Fruit fly (Drosophila melanogaster) whole organism, embryonic: ENCODE data around the gene CG34300.

Experiments used
- Atf3 ChIP-seq: fragments of 200-800 bp; sonication (Bioruptor generic); optimal IDR thresholded peaks from 3 replicates; lab custom pipeline; 2016; ENCODE audit warnings: missing biosample characterization, missing genetic modification characterization
- CG11093 ChIP-seq: fragments of 200-800 bp; sonication (Bioruptor generic); IDR thresholded peaks from 3 replicates; pipeline ENCODE4 v1.3.6; 2022; ENCODE audit warnings: missing biosample characterization, missing genetic modification characterization
- CG11247 ChIP-seq: fragments of 200-800 bp; sonication (Bioruptor generic); IDR thresholded peaks from 2 replicates; pipeline ENCODE4 v1.3.6; 2022; ENCODE audit warnings: missing biosample characterization, missing genetic modification characterization
- CG13424 ChIP-seq: fragments of 200-800 bp; sonication (Bioruptor generic); optimal IDR thresholded peaks from 2 replicates; lab custom pipeline; 2019; ENCODE audit warnings: missing biosample characterization, mild to moderate bottlenecking, missing genetic modification characterization, moderate library complexity
- CG15269 ChIP-seq: fragments of 200-800 bp; sonication (Bioruptor generic); optimal IDR thresholded peaks from 2 replicates; lab custom pipeline; 2018; ENCODE audit warnings: missing biosample characterization, mild to moderate bottlenecking, missing genetic modification characterization, moderate library complexity
- CG1529 ChIP-seq: fragments of 200-800 bp; sonication (Bioruptor generic); optimal IDR thresholded peaks from 3 replicates; lab custom pipeline; 2018; ENCODE audit warnings: missing biosample characterization, missing genetic modification characterization
- CG15479 ChIP-seq: fragments of 200-800 bp; sonication (Bioruptor generic); optimal IDR thresholded peaks from 3 replicates; lab custom pipeline; 2019; ENCODE audit warnings: missing biosample characterization, mild to moderate bottlenecking, missing genetic modification characterization, moderate library complexity
- CG2678 ChIP-seq: fragments of 200-800 bp; sonication (Bioruptor generic); optimal IDR thresholded peaks from 3 replicates; lab custom pipeline; 2019; ENCODE audit warnings: missing biosample characterization, mild to moderate bottlenecking, missing genetic modification characterization, moderate library complexity
- CG34422 ChIP-seq: fragments of 200-800 bp; sonication (Bioruptor generic); IDR thresholded peaks from 3 replicates; pipeline ENCODE4 v1.3.6; 2022; ENCODE audit warnings: missing biosample characterization, missing genetic modification characterization
- CG3726 ChIP-seq: fragments of 200-800 bp; sonication (Bioruptor generic); IDR thresholded peaks from 3 replicates; pipeline ENCODE4, ENCODE4 v1.3.6; 2022; ENCODE audit warnings: missing biosample characterization, missing genetic modification characterization
- CG3838 ChIP-seq: fragments of 200-800 bp; sonication (Bioruptor generic); optimal IDR thresholded peaks from 3 replicates; lab custom pipeline; 2016; ENCODE audit warnings: missing biosample characterization, missing genetic modification characterization
- CG43689 ChIP-seq: fragments of 200-800 bp; sonication (Bioruptor generic); IDR thresholded peaks from 2 replicates; pipeline ENCODE4 v1.3.6; 2022; ENCODE audit warnings: missing biosample characterization, missing genetic modification characterization
- CG4617 ChIP-seq: fragments of 200-800 bp; sonication (Bioruptor generic); optimal IDR thresholded peaks from 3 replicates; lab custom pipeline; 2016; ENCODE audit warnings: missing biosample characterization, missing genetic modification characterization, borderline replicate concordance
- CG6175 ChIP-seq: fragments of 200-800 bp; sonication (Bioruptor generic); IDR thresholded peaks from 3 replicates; pipeline ENCODE4 v1.3.6; 2022; ENCODE audit warnings: missing biosample characterization, missing genetic modification characterization
- CG6765 ChIP-seq: fragments of 200-800 bp; sonication (Bioruptor generic); optimal IDR thresholded peaks from 3 replicates; lab custom pipeline; 2017; ENCODE audit warnings: missing biosample characterization, mild to moderate bottlenecking, missing genetic modification characterization
- CG7271 ChIP-seq: fragments of 200-800 bp; sonication (Bioruptor generic); optimal IDR thresholded peaks from 2 replicates; lab custom pipeline; 2018; ENCODE audit warnings: missing biosample characterization, mild to moderate bottlenecking, missing genetic modification characterization, moderate library complexity
- CG8089 ChIP-seq: fragments of 200-800 bp; sonication (Bioruptor generic); optimal IDR thresholded peaks from 3 replicates; lab custom pipeline; 2016; ENCODE audit warnings: missing biosample characterization, missing genetic modification characterization
- Dll ChIP-seq: fragments of 200-800 bp; sonication (Bioruptor generic); IDR thresholded peaks from 4 replicates; pipeline ENCODE4 v1.3.6; 2022; ENCODE audit warnings: missing biosample characterization, missing genetic modification characterization; ENCODE audit not compliant: partially characterized antibody
- Doc2 ChIP-seq: fragments of 200-800 bp; sonication (Bioruptor generic); IDR thresholded peaks from 2 replicates; pipeline ENCODE4 v1.3.6; 2022; ENCODE audit warnings: missing biosample characterization, missing genetic modification characterization
- E2f2 ChIP-seq: fragments of 200-800 bp; sonication (Bioruptor generic); IDR thresholded peaks from 2 replicates; pipeline ENCODE4 v1.3.6; 2022; ENCODE audit warnings: missing biosample characterization, missing genetic modification characterization
- Eip74EF ChIP-seq, 2 experiments: fragments of 200-800 bp in 1 of 2; fragments of >200 bp in 1 of 2; sonication (Bioruptor generic) in 1 of 2; optimal IDR thresholded peaks; 2 replicates each; lab custom pipeline; 2017 to 2019; ENCODE audit warnings: missing biosample characterization in 2 of 2, missing genetic modification characterization in 2 of 2, mild to moderate bottlenecking in 1 of 2, moderate library complexity in 1 of 2
- Ets65A ChIP-seq: fragments of 200-800 bp; sonication (Bioruptor generic); peaks from one replicate; lab custom pipeline; 2016; ENCODE audit warnings: missing biosample characterization, missing genetic modification characterization
- H2.0 ChIP-seq: fragments of 200-800 bp; sonication (Bioruptor generic); IDR thresholded peaks from 2 replicates; pipeline ENCODE4 v1.3.6; 2022; ENCODE audit warnings: missing biosample characterization, missing genetic modification characterization
- Hr78 ChIP-seq, 2 experiments: fragments of 200-800 bp in 1 of 2; fragments of >200 bp in 1 of 2; sonication (Bioruptor generic) in 1 of 2; optimal IDR thresholded peaks; 2 replicates each; lab custom pipeline; 2017 to 2019; ENCODE audit warnings: missing biosample characterization in 2 of 2, missing genetic modification characterization in 2 of 2, mild to moderate bottlenecking in 1 of 2, moderate library complexity in 1 of 2
- Lpt ChIP-seq: fragments of >200 bp; optimal IDR thresholded peaks from 2 replicates; lab custom pipeline; 2018; ENCODE audit warnings: missing biosample characterization, missing genetic modification characterization
- NC2β ChIP-seq: fragments of 200-800 bp; sonication (Bioruptor generic); optimal IDR thresholded peaks from 2 replicates; lab custom pipeline; 2016; ENCODE audit warnings: missing biosample characterization, missing genetic modification characterization
- PHDP ChIP-seq: fragments of 200-800 bp; sonication (Bioruptor generic); optimal IDR thresholded peaks from 3 replicates; lab custom pipeline; 2018; ENCODE audit warnings: missing biosample characterization, mild to moderate bottlenecking, missing genetic modification characterization, moderate library complexity
- Stat92E ChIP-seq, 3 experiments: fragments of >200 bp in 2 of 3; fragments of 200-800 bp in 1 of 3; sonication (Bioruptor generic) in 1 of 3; optimal IDR thresholded peaks; 2 replicates each; lab custom pipeline; 2017 to 2019; ENCODE audit warnings: missing biosample characterization in 3 of 3, missing genetic modification characterization in 3 of 3, mild to moderate bottlenecking in 1 of 3, moderate library complexity in 1 of 3
- ara ChIP-seq: fragments of 200-800 bp; sonication (Bioruptor generic); IDR thresholded peaks from 2 replicates; pipeline ENCODE4 v1.3.6; 2022; ENCODE audit warnings: missing biosample characterization, missing genetic modification characterization
- ase ChIP-seq: fragments of 200-800 bp; sonication (Bioruptor generic); IDR thresholded peaks from 3 replicates; pipeline ENCODE4 v1.3.6; 2022; ENCODE audit warnings: missing biosample characterization, missing genetic modification characterization
- bbx ChIP-seq: fragments of 200-800 bp; sonication (Bioruptor generic); IDR thresholded peaks from 2 replicates; pipeline ENCODE4 v1.3.6; 2022; ENCODE audit warnings: missing biosample characterization, missing genetic modification characterization; ENCODE audit not compliant: partially characterized antibody
- bcd ChIP-seq: fragments of 200-800 bp; sonication (Bioruptor generic); optimal IDR thresholded peaks from 2 replicates; lab custom pipeline; 2017; ENCODE audit warnings: missing biosample characterization, mild to moderate bottlenecking, missing genetic modification characterization
- cato ChIP-seq: fragments of 200-800 bp; sonication (Bioruptor generic); optimal IDR thresholded peaks from 2 replicates; lab custom pipeline; 2016; ENCODE audit warnings: missing biosample characterization, missing genetic modification characterization, borderline replicate concordance
- chm ChIP-seq: fragments of 200-800 bp; sonication (Bioruptor generic); IDR thresholded peaks from 2 replicates; pipeline ENCODE4 v1.3.6; 2022; ENCODE audit warnings: missing biosample characterization, missing genetic modification characterization
- croc ChIP-seq: fragments of 200-800 bp; sonication (Bioruptor generic); conservative IDR thresholded peaks from 3 replicates; pipeline ENCODE4 v1.3.6; 2022; ENCODE audit warnings: missing biosample characterization, missing genetic modification characterization
- fd102C ChIP-seq: fragments of 200-800 bp; sonication (Bioruptor generic); optimal IDR thresholded peaks from 2 replicates; lab custom pipeline; 2018; ENCODE audit warnings: missing biosample characterization, mild to moderate bottlenecking, missing genetic modification characterization, moderate library complexity
- ham ChIP-seq: fragments of 200-800 bp; sonication (Bioruptor generic); IDR thresholded peaks from 2 replicates; pipeline ENCODE4 v1.3.6; 2022; ENCODE audit warnings: missing biosample characterization, missing genetic modification characterization
- hb ChIP-seq: fragments of 200-800 bp; sonication (Bioruptor generic); IDR thresholded peaks from 3 replicates; pipeline ENCODE4 v1.3.6; 2022; ENCODE audit warnings: missing biosample characterization, missing genetic modification characterization; ENCODE audit not compliant: partially characterized antibody
- hkb ChIP-seq, 2 experiments: fragments of 200-800 bp in 1 of 2; fragments of >200 bp in 1 of 2; sonication (Bioruptor generic) in 1 of 2; IDR thresholded peaks in 1 of 2; optimal IDR thresholded peaks in 1 of 2; 2 replicates each; pipeline versions ENCODE4 v1.3.6 to Lab custom; 2017 to 2022; ENCODE audit warnings: missing biosample characterization in 1 of 2, missing genetic modification characterization in 1 of 2
- insv ChIP-seq, 2 experiments: fragments of 200-800 bp; sonication (Bioruptor generic); optimal IDR thresholded peaks; 3 replicates each; lab custom pipeline; 2016 to 2018; ENCODE audit warnings: missing biosample characterization in 2 of 2, missing genetic modification characterization in 2 of 2
- jing ChIP-seq: fragments of 200-800 bp; sonication (Bioruptor generic); optimal IDR thresholded peaks from 2 replicates; lab custom pipeline; 2018; ENCODE audit warnings: missing biosample characterization, mild to moderate bottlenecking, missing genetic modification characterization
- nau ChIP-seq: fragments of 200-800 bp; sonication (Bioruptor generic); optimal IDR thresholded peaks from 3 replicates; lab custom pipeline; 2017; ENCODE audit warnings: missing biosample characterization, mild to moderate bottlenecking, missing genetic modification characterization, missing genetic modification reagents
- pita ChIP-seq: fragments of 200-800 bp; sonication (Bioruptor generic); optimal IDR thresholded peaks from 2 replicates; lab custom pipeline; 2017; ENCODE audit warnings: missing biosample characterization, mild to moderate bottlenecking, missing genetic modification characterization
- sc ChIP-seq, 3 experiments: fragments of >200 bp in 2 of 3; fragments of 200-800 bp in 1 of 3; sonication (Bioruptor generic) in 1 of 3; optimal IDR thresholded peaks; 2 replicates in 2 of 3; 3 replicates in 1 of 3; lab custom pipeline; 2017; ENCODE audit warnings: mild to moderate bottlenecking in 1 of 3, missing biosample characterization in 1 of 3, missing genetic modification characterization in 1 of 3, missing genetic modification reagents in 1 of 3
- sd ChIP-seq: fragments of 200-800 bp; sonication (Bioruptor generic); optimal IDR thresholded peaks from 3 replicates; lab custom pipeline; 2018; ENCODE audit warnings: missing biosample characterization, mild to moderate bottlenecking, missing genetic modification characterization, moderate library complexity
- sens ChIP-seq: fragments of 200-800 bp; sonication (Bioruptor generic); peaks from one replicate; lab custom pipeline; 2016; ENCODE audit warnings: missing biosample characterization, missing genetic modification characterization
- sisA ChIP-seq: fragments of 200-800 bp; sonication (Bioruptor generic); IDR thresholded peaks from 2 replicates; pipeline ENCODE4 v1.3.6; 2022; ENCODE audit warnings: missing biosample characterization, missing genetic modification characterization
- tgo ChIP-seq: fragments of 200-800 bp; sonication (Bioruptor generic); IDR thresholded peaks from 3 replicates; pipeline ENCODE4 v1.3.6; 2022; ENCODE audit warnings: missing biosample characterization, missing genetic modification characterization
- z ChIP-seq: fragments of 200-800 bp; sonication (Bioruptor generic); IDR thresholded peaks from 3 replicates; pipeline ENCODE4 v1.3.6; 2022; ENCODE audit warnings: missing biosample characterization, missing genetic modification characterization

Gene CG34300

dm6 chr3R:30325442-30326058 is 19.1 kb upstream of the CG34300 start (continued):
- TF ChIP-seq CG11247 (no peak), chm (GFP tag; lab: Robert Waterston, UW) (no peak), jing (GFP tag; lab: Kevin White, UChicago) (no peak), CG1529 (GFP tag; lab: Kevin White, UChicago) (no peak), PHDP (tag; lab: Kevin White, UChicago) (no peak), fd102C (GFP tag; lab: Kevin White, UChicago) (no peak), H2.0 (GFP tag; lab: Robert Waterston, UW) (no peak; the same call in 1 of the 2 replicates), ase (GFP tag; lab: Robert Waterston, UW) (no peak), Dll (GFP tag; lab: Robert Waterston, UW) (no peak), CG4617 (GFP tag; lab: Kevin White, UChicago) (no peak), Ets65A (GFP tag; lab: Kevin White, UChicago) (peak; percentile 89), tgo (peak; percentile 47; the same call in 1 of the 3 replicates), ara (no peak), croc (no peak), Stat92E (GFP tag; optimal IDR thresholded peaks at IDR 0.05; lab: Kevin White, UChicago) (no peak), ham (no peak), Hr78 (GFP tag; optimal IDR thresholded peaks at IDR 0.05; lab: Kevin White, UChicago) (no peak), CG6175 (GFP tag; lab: Robert Waterston, UW) (peak; percentile 65; the same call in 1 of the 3 replicates), CG15479 (GFP tag; lab: Kevin White, UChicago) (no peak), CG7271 (tag; lab: Kevin White, UChicago) (no peak), insv (GFP tag; optimal IDR thresholded peaks at IDR 0.05; lab: Kevin White, UChicago) (no peak), bbx (no peak), CG13424 (tag; lab: Kevin White, UChicago) (no peak), Eip74EF (GFP tag; optimal IDR thresholded peaks at IDR 0.05; lab: Kevin White, UChicago) (no peak), cato (no peak), CG6765 (GFP tag; lab: Kevin White, UChicago) (peak; percentile 62), sisA (GFP tag; lab: Robert Waterston, UW) (peak; percentile 40), sd (tag; lab: Kevin White, UChicago) (no peak), sc (optimal IDR thresholded peaks at IDR 0.05; lab: Kevin White, UChicago) (no peak), sc (GFP tag; optimal IDR thresholded peaks at IDR 0.05; lab: Kevin White, UChicago) (no peak), bcd (peak; percentile 54), Doc2 (GFP tag; lab: Robert Waterston, UW) (no peak), hb (no peak), Lpt (GFP tag; lab: Kevin White, UChicago) (no peak), NC2β (GFP tag; lab: Kevin White, UChicago) (no peak), sens (peak; percentile 46), CG43689 (no peak), z (no peak), CG34422 (GFP tag; lab: Robert Waterston, UW) (no peak), hkb (optimal IDR thresholded peaks at IDR 0.05; lab: Kevin White, UChicago) (no peak), hkb (GFP tag; IDR thresholded peaks at IDR 0.05; lab: Robert Waterston, UW) (no peak), CG3726 (GFP tag; lab: Robert Waterston, UW) (no peak), CG3838 (no peak), CG15269 (tag; lab: Kevin White, UChicago) (peak; percentile 13), Atf3 (GFP tag; lab: Kevin White, UChicago) (no peak), nau (GFP tag; lab: Kevin White, UChicago) (no peak), CG8089 (no peak), E2f2 (GFP tag; lab: Robert Waterston, UW) (no peak), CG2678 (peak; percentile 70), pita (no peak), CG11093 (GFP tag; lab: Robert Waterston, UW) (no peak)
